Worm (Caenorhabditis elegans) whole organism, mixed stage, embryonic: ENCODE measurements around the gene arc-1.

Experiments used
- bed-3 ChIP-seq: fragments of 200-800 bp; sonication (Bioruptor generic); optimal IDR thresholded peaks from 3 replicates; lab custom pipeline; 2018; ENCODE audit warnings: mild to moderate bottlenecking, missing genetic modification characterization, moderate library complexity, missing compliant biosample characterization
- blmp-1 ChIP-seq: fragments of 150-350 bp; optimal IDR thresholded peaks from 2 replicates; lab custom pipeline; 2014; ENCODE audit warnings: missing biosample characterization, missing genetic modification characterization
- ceh-39 ChIP-seq: fragments of 150-350 bp; optimal IDR thresholded peaks from 2 replicates; lab custom pipeline; 2014; ENCODE audit warnings: missing biosample characterization, missing genetic modification characterization
- ces-1 ChIP-seq: fragments of 150-350 bp; optimal IDR thresholded peaks from 2 replicates; lab custom pipeline; 2014; ENCODE audit warnings: missing biosample characterization, missing genetic modification reagents, missing genetic modification characterization
- cnd-1 ChIP-seq: fragments of 200-800 bp; sonication (Bioruptor generic); optimal IDR thresholded peaks from 2 replicates; lab custom pipeline; 2018; ENCODE audit warnings: mild to moderate bottlenecking, missing genetic modification characterization, missing compliant biosample characterization
- elt-1 ChIP-seq: sonication (generic microtip); optimal IDR thresholded peaks from 2 replicates; lab custom pipeline; 2017; ENCODE audit warnings: missing genetic modification characterization, mild to moderate bottlenecking, missing compliant biosample characterization, antibody characterized with exemption, moderate library complexity, borderline replicate concordance; ENCODE audit not compliant: insufficient read depth
- elt-3 ChIP-seq: fragments of 150-350 bp; optimal IDR thresholded peaks from 2 replicates; lab custom pipeline; 2014; ENCODE audit warnings: missing biosample characterization, missing genetic modification characterization
- flh-1 ChIP-seq: fragments of 200-800 bp; sonication (Bioruptor generic); optimal IDR thresholded peaks from 2 replicates; lab custom pipeline; 2018; ENCODE audit warnings: mild to moderate bottlenecking, missing genetic modification characterization, moderate library complexity, missing compliant biosample characterization
- ham-2 ChIP-seq: fragments of 200-800 bp; sonication (Bioruptor generic); optimal IDR thresholded peaks from 2 replicates; lab custom pipeline; 2018; ENCODE audit warnings: mild to moderate bottlenecking, missing genetic modification characterization, missing compliant biosample characterization
- hlh-1 ChIP-seq: fragments of 150-350 bp; optimal IDR thresholded peaks from 2 replicates; lab custom pipeline; 2014; ENCODE audit warnings: missing biosample characterization, missing genetic modification reagents, missing genetic modification characterization
- lin-13 ChIP-seq: fragments of 150-350 bp; optimal IDR thresholded peaks from 2 replicates; lab custom pipeline; 2014; ENCODE audit warnings: missing biosample characterization, missing genetic modification characterization
- lin-32 ChIP-seq: fragments of 200-800 bp; sonication (Bioruptor generic); optimal IDR thresholded peaks from 2 replicates; lab custom pipeline; 2018; ENCODE audit warnings: mild to moderate bottlenecking, missing genetic modification characterization, missing compliant biosample characterization
- lsy-2 ChIP-seq: fragments of 150-350 bp; optimal IDR thresholded peaks from 2 replicates; lab custom pipeline; 2014; ENCODE audit warnings: missing biosample characterization, missing genetic modification characterization
- mab-5 ChIP-seq: fragments of 150-350 bp; optimal IDR thresholded peaks from 2 replicates; lab custom pipeline; 2014; ENCODE audit warnings: missing biosample characterization, missing genetic modification characterization
- mep-1 ChIP-seq: fragments of 150-350 bp; optimal IDR thresholded peaks from 2 replicates; lab custom pipeline; 2017; ENCODE audit warnings: missing biosample characterization, missing genetic modification reagents, missing genetic modification characterization, inconsistent platforms
- nhr-12 ChIP-seq: fragments of 150-350 bp; optimal IDR thresholded peaks from 2 replicates; lab custom pipeline; 2014; ENCODE audit warnings: missing biosample characterization, missing genetic modification characterization
- nhr-237 ChIP-seq: fragments of 150-350 bp; optimal IDR thresholded peaks from 2 replicates; lab custom pipeline; 2014; ENCODE audit warnings: missing biosample characterization, missing genetic modification characterization
- nhr-28 ChIP-seq: fragments of 150-350 bp; optimal IDR thresholded peaks from 2 replicates; lab custom pipeline; 2014; ENCODE audit warnings: missing biosample characterization, missing genetic modification characterization
- nhr-76 ChIP-seq: sonication (generic microtip); optimal IDR thresholded peaks from 2 replicates; lab custom pipeline; 2017; ENCODE audit warnings: missing biosample characterization, missing genetic modification characterization
- pha-4 ChIP-seq: fragments of 150-350 bp; optimal IDR thresholded peaks from 2 replicates; lab custom pipeline; 2018; ENCODE audit warnings: missing biosample characterization, missing genetic modification reagents, missing genetic modification characterization
- sem-2 ChIP-seq: fragments of 200-800 bp; sonication (Bioruptor generic); optimal IDR thresholded peaks from 2 replicates; lab custom pipeline; 2018; ENCODE audit warnings: mild to moderate bottlenecking, missing genetic modification characterization, missing compliant biosample characterization
- snpc-4 ChIP-seq: fragments of 150-350 bp; optimal IDR thresholded peaks from 2 replicates; lab custom pipeline; 2014; ENCODE audit warnings: missing biosample characterization, missing genetic modification characterization
- sptf-1 ChIP-seq: sonication (generic microtip); optimal IDR thresholded peaks from 2 replicates; lab custom pipeline; 2017; ENCODE audit warnings: mild to moderate bottlenecking, missing genetic modification characterization, moderate library complexity, missing compliant biosample characterization
- tbx-8 ChIP-seq: fragments of 200-800 bp; sonication (Bioruptor generic); optimal IDR thresholded peaks from 2 replicates; lab custom pipeline; 2018; ENCODE audit warnings: mild to moderate bottlenecking, missing genetic modification characterization, moderate library complexity, missing compliant biosample characterization
- unc-120 ChIP-seq: sonication (generic microtip); optimal IDR thresholded peaks from 2 replicates; lab custom pipeline; 2017; ENCODE audit warnings: missing genetic modification characterization, missing compliant biosample characterization; ENCODE audit not compliant: poor library complexity, severe bottlenecking
- unc-62 ChIP-seq: fragments of 150-350 bp; optimal IDR thresholded peaks from 2 replicates; lab custom pipeline; 2014; ENCODE audit warnings: missing biosample characterization, missing genetic modification reagents, missing genetic modification characterization
- zip-8 ChIP-seq: fragments of 150-350 bp; optimal IDR thresholded peaks from 2 replicates; lab custom pipeline; 2014; ENCODE audit warnings: missing biosample characterization, missing genetic modification characterization
- ztf-11 ChIP-seq: fragments of 150-350 bp; optimal IDR thresholded peaks from 2 replicates; lab custom pipeline; 2014; ENCODE audit warnings: missing biosample characterization, missing genetic modification characterization

Gene arc-1

DNA sequence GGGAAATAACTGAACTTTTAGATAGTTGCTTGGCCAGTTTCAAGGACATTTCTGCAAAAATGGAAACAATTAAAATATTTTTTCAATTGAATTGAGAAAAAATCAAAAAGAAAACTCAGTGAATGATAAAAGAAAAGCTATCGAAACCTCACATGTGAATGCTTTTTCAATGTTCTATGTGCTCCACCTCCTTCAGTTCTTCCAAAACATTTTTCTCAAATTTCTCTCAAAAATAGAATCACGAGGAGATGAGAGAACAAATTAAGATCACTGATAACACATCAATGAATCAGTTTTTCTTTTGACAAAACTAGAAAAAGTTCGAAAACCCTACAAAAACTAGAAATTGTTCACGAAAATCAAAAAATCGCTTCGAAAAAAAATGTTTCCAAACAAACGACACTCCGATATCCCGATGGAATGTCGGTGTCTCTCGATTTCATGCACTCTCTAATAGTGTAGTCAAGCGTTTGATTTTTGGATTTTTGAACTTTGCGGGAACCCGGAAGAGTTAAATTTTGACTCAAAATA lies 11.9 kb downstream of the arc-1 start, which contains the start of gene ZK1320.9:
ZK1320.9 (minus strand) TSS at position 51 of the 531 bp plus-strand sequence.
- TF ChIP-seq sptf-1 (tag; lab: Kevin White, UChicago) (no peak), blmp-1 (tag; lab: Kevin White, UChicago) (no peak), unc-62 (GFP tag; lab: Kevin White, UChicago) (no peak), ces-1 (GFP tag; lab: Kevin White, UChicago) (no peak)

ce11 chrII:9690067-9690632 lies 15.4 kb downstream of the arc-1 start:
- no peak for TF ChIP-seq pha-4 (tag; lab: Kevin White, UChicago)
- TF ChIP-seq ces-1 (GFP tag; lab: Kevin White, UChicago), result peak; percentile 48

ce11 chrII:9691839-9692238 lies 17.1 kb downstream of the arc-1 start, which contains the start of gene nlp-11:
TSS of gene nlp-11 (minus strand) at chrII:9691939.
- no peak for TF ChIP-seq nhr-28 (tag; lab: Kevin White, UChicago)
- TF ChIP-seq snpc-4 (tag; lab: Kevin White, UChicago), result no peak
- TF ChIP-seq tbx-8 (GFP tag; lab: Kevin White, UChicago), result no peak
- TF ChIP-seq zip-8 (tag; lab: Kevin White, UChicago), result no peak
- TF ChIP-seq elt-1 (tag; lab: Kevin White, UChicago), result no peak
- no peak for TF ChIP-seq ztf-11 (tag; lab: Kevin White, UChicago)
- no peak for TF ChIP-seq cnd-1 (tag; lab: Kevin White, UChicago)
- no peak for TF ChIP-seq pha-4 (tag; lab: Kevin White, UChicago)
- no peak for TF ChIP-seq nhr-237 (tag; lab: Kevin White, UChicago)
- no peak for TF ChIP-seq nhr-76
- TF ChIP-seq mep-1, result no peak
- no peak for TF ChIP-seq unc-62 (GFP tag; lab: Kevin White, UChicago)
- TF ChIP-seq lin-13 (tag; lab: Kevin White, UChicago), result no peak
- no peak for TF ChIP-seq bed-3 (GFP tag; lab: Kevin White, UChicago)
- no peak for TF ChIP-seq ham-2 (GFP tag; lab: Kevin White, UChicago)
- TF ChIP-seq hlh-1, result no peak

- no peak for TF ChIP-seq nhr-76
- no peak for TF ChIP-seq lin-13 (tag; lab: Kevin White, UChicago)
- no peak for TF ChIP-seq ztf-11 (tag; lab: Kevin White, UChicago)
- peak; percentile 17 for TF ChIP-seq ces-1 (GFP tag; lab: Kevin White, UChicago)
- TF ChIP-seq mab-5 (tag; lab: Kevin White, UChicago), result no peak
- TF ChIP-seq hlh-1, result no peak
- TF ChIP-seq bed-3 (GFP tag; lab: Kevin White, UChicago), result no peak
- TF ChIP-seq, all 35 proteins: peak for 1
These were observed 21.2 kb downstream of the arc-1 start for ce11 chrII:9695942-9696341.

DNA sequence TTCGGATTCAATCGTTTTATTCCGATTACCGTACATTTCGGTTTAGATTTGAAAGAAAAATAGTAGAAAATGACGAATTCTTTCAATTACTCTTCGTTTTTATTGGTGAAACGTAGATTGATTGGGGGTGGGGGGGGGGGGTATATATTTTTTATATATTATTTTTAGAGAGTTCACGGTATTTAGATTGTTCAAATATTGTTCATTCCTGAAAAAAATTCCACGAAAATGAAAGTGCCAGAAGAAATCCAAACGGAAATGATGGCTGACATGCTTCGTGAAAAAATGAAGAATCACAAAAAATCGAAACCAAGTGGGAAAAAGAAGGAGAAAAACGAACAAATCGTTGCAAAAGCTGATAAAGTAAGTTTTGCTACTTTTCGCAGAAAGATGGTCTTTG lies 25.6 kb downstream of the arc-1 start, which contains the start of the genes Y53C12A.8 and Y53C12A.7:
Y53C12A.8 (minus strand) TSS at position 101 of the 400 bp plus-strand sequence.
Y53C12A.7 (plus strand) TSS at position 181 of the 400 bp plus-strand sequence.
- TF ChIP-seq hlh-1 (no peak), elt-1 (tag; lab: Kevin White, UChicago) (no peak), tbx-8 (GFP tag; lab: Kevin White, UChicago) (no peak), lin-13 (tag; lab: Kevin White, UChicago) (no peak), flh-1 (GFP tag; lab: Kevin White, UChicago) (no peak), sptf-1 (tag; lab: Kevin White, UChicago) (no peak), lin-32 (GFP tag; lab: Kevin White, UChicago) (no peak), nhr-76 (no peak), elt-3 (tag; lab: Kevin White, UChicago) (no peak), nhr-28 (tag; lab: Kevin White, UChicago) (no peak), bed-3 (GFP tag; lab: Kevin White, UChicago) (no peak), sem-2 (GFP tag; lab: Kevin White, UChicago) (no peak), cnd-1 (tag; lab: Kevin White, UChicago) (no peak), snpc-4 (tag; lab: Kevin White, UChicago) (no peak), nhr-12 (tag; lab: Kevin White, UChicago) (no peak), ceh-39 (no peak), lsy-2 (tag; lab: Kevin White, UChicago) (no peak)

ce11 chrII:9703601-9704000 lies 28.8 kb downstream of the arc-1 start, which contains the start of gene mop-25.2:
TSS of gene mop-25.2 (minus strand) at chrII:9703701.
- TF ChIP-seq nhr-28 (tag; lab: Kevin White, UChicago), result no peak
- no peak for TF ChIP-seq pha-4 (tag; lab: Kevin White, UChicago)
- no peak for TF ChIP-seq unc-62 (GFP tag; lab: Kevin White, UChicago)
- no peak for TF ChIP-seq hlh-1
- no peak for TF ChIP-seq sptf-1 (tag; lab: Kevin White, UChicago)
- TF ChIP-seq blmp-1 (tag; lab: Kevin White, UChicago), result no peak
- no peak for TF ChIP-seq elt-3 (tag; lab: Kevin White, UChicago)
- no peak for TF ChIP-seq snpc-4 (tag; lab: Kevin White, UChicago)
- no peak for TF ChIP-seq ces-1 (GFP tag; lab: Kevin White, UChicago)
- TF ChIP-seq unc-120 (tag; lab: Kevin White, UChicago), result no peak
- TF ChIP-seq sem-2 (GFP tag; lab: Kevin White, UChicago), result no peak
